Fruit fly (Drosophila melanogaster) whole organism, embryonic: Measurements from ENCODE around the gene Ccdc114.

Source experiments
- Bgb ChIP-seq: fragments of 200-800 bp; sonication (Bioruptor generic); IDR thresholded peaks from 2 replicates; pipeline ENCODE4 v1.3.6; 2022; ENCODE audit warnings: missing biosample characterization, missing genetic modification characterization; ENCODE audit not compliant: partially characterized antibody
- CG12391 ChIP-seq: fragments of 200-800 bp; sonication (Bioruptor generic); optimal IDR thresholded peaks from 3 replicates; lab custom pipeline; 2018; ENCODE audit warnings: missing biosample characterization, mild to moderate bottlenecking, missing genetic modification characterization, moderate library complexity
- CG13287 ChIP-seq: fragments of 200-800 bp; sonication (Bioruptor generic); IDR thresholded peaks from 2 replicates; pipeline ENCODE4 v1.3.6; 2022; ENCODE audit warnings: missing biosample characterization, missing genetic modification characterization; ENCODE audit not compliant: partially characterized antibody
- CG15601 ChIP-seq: fragments of 200-800 bp; sonication (Bioruptor generic); optimal IDR thresholded peaks from 3 replicates; lab custom pipeline; 2019; ENCODE audit warnings: missing biosample characterization, mild to moderate bottlenecking, missing genetic modification characterization, moderate library complexity
- CG1602 ChIP-seq: fragments of 200-800 bp; sonication (Bioruptor generic); optimal IDR thresholded peaks from 3 replicates; lab custom pipeline; 2016; ENCODE audit warnings: missing biosample characterization, missing genetic modification characterization
- CG1603 ChIP-seq: fragments of 200-800 bp; sonication (Bioruptor generic); optimal IDR thresholded peaks from 2 replicates; lab custom pipeline; 2019; ENCODE audit warnings: missing biosample characterization, mild to moderate bottlenecking, missing genetic modification characterization, moderate library complexity
- CG17829 ChIP-seq: fragments of 200-800 bp; optimal IDR thresholded peaks from 2 replicates; lab custom pipeline; 2019; ENCODE audit warnings: missing biosample characterization, mild to moderate bottlenecking, missing genetic modification characterization, moderate library complexity
- CG1792 ChIP-seq: fragments of 200-800 bp; sonication (Bioruptor generic); optimal IDR thresholded peaks from 2 replicates; lab custom pipeline; 2016; ENCODE audit warnings: missing biosample characterization, missing genetic modification characterization
- CG30020 ChIP-seq: fragments of 200-800 bp; optimal IDR thresholded peaks from 2 replicates; lab custom pipeline; 2019; ENCODE audit warnings: missing biosample characterization, mild to moderate bottlenecking, missing genetic modification characterization, moderate library complexity
- CG34376 ChIP-seq: fragments of 200-800 bp; sonication (Bioruptor generic); optimal IDR thresholded peaks from 2 replicates; lab custom pipeline; 2018; ENCODE audit warnings: missing biosample characterization, mild to moderate bottlenecking, missing genetic modification characterization
- CG4707 ChIP-seq: fragments of 200-800 bp; sonication (Bioruptor generic); optimal IDR thresholded peaks from 2 replicates; lab custom pipeline; 2018; ENCODE audit warnings: missing biosample characterization, mild to moderate bottlenecking, missing genetic modification characterization, moderate library complexity
- CG6791 ChIP-seq: fragments of 200-800 bp; sonication (Bioruptor generic); IDR thresholded peaks from 3 replicates; pipeline ENCODE4 v1.3.6; 2022; ENCODE audit warnings: missing biosample characterization, missing genetic modification characterization; ENCODE audit not compliant: partially characterized antibody
- CTCF ChIP-seq: fragments of 200-800 bp; sonication (Bioruptor generic); optimal IDR thresholded peaks from 2 replicates; lab custom pipeline; 2017; ENCODE audit warnings: missing biosample characterization, mild to moderate bottlenecking, missing genetic modification characterization, moderate library complexity
- CrebB ChIP-seq: fragments of 200-800 bp; sonication (Bioruptor generic); optimal IDR thresholded peaks from 3 replicates; lab custom pipeline; 2018; ENCODE audit warnings: missing biosample characterization, mild to moderate bottlenecking, missing genetic modification characterization
- D19A ChIP-seq: fragments of 200-800 bp; optimal IDR thresholded peaks from 3 replicates; lab custom pipeline; 2019; ENCODE audit warnings: missing biosample characterization, mild to moderate bottlenecking, missing genetic modification characterization, moderate library complexity
- Dp ChIP-seq: fragments of 200-800 bp; sonication (Bioruptor generic); optimal IDR thresholded peaks from 2 replicates; lab custom pipeline; 2018; ENCODE audit warnings: missing biosample characterization, mild to moderate bottlenecking, missing genetic modification characterization, moderate library complexity
- Dref ChIP-seq: fragments of 200-800 bp; sonication (Bioruptor generic); IDR thresholded peaks from 2 replicates; pipeline ENCODE4 v1.3.6; 2022; ENCODE audit warnings: missing biosample characterization, missing genetic modification characterization
- H15 ChIP-seq: fragments of 200-800 bp; sonication (Bioruptor generic); IDR thresholded peaks from 3 replicates; pipeline ENCODE4 v1.3.6; 2022; ENCODE audit warnings: missing biosample characterization, missing genetic modification characterization
- Hsf ChIP-seq: fragments of 200-800 bp; sonication (Bioruptor generic); optimal IDR thresholded peaks from 3 replicates; lab custom pipeline; 2016; ENCODE audit warnings: missing biosample characterization, missing genetic modification characterization
- Kr ChIP-seq: fragments of 200-800 bp; sonication (Bioruptor generic); optimal IDR thresholded peaks from 2 replicates; lab custom pipeline; 2017; ENCODE audit warnings: missing biosample characterization, mild to moderate bottlenecking, missing genetic modification characterization
- MESR4 ChIP-seq: fragments of 200-800 bp; sonication (Bioruptor generic); optimal IDR thresholded peaks from 2 replicates; lab custom pipeline; 2018; ENCODE audit warnings: missing biosample characterization, mild to moderate bottlenecking, missing genetic modification characterization, moderate library complexity
- Myb ChIP-seq: fragments of 200-800 bp; sonication (Bioruptor generic); optimal IDR thresholded peaks from 2 replicates; lab custom pipeline; 2016; ENCODE audit warnings: missing biosample characterization, missing genetic modification characterization
- Opbp ChIP-seq: fragments of 200-800 bp; sonication (Bioruptor generic); IDR thresholded peaks from 3 replicates; pipeline ENCODE4 v1.3.6; 2022; ENCODE audit warnings: missing biosample characterization, missing genetic modification characterization; ENCODE audit not compliant: partially characterized antibody
- Poxn ChIP-seq: fragments of 200-800 bp; sonication (Bioruptor generic); IDR thresholded peaks from 2 replicates; pipeline ENCODE4 v1.3.6; 2022; ENCODE audit warnings: missing biosample characterization, missing genetic modification characterization
- Scr ChIP-seq: fragments of 200-800 bp; sonication (Bioruptor generic); IDR thresholded peaks from 2 replicates; pipeline ENCODE4 v1.3.6; 2022; ENCODE audit warnings: missing biosample characterization, missing genetic modification characterization; ENCODE audit not compliant: partially characterized antibody
- Stat92E ChIP-seq, 3 experiments: fragments of >200 bp in 2 of 3; fragments of 200-800 bp in 1 of 3; sonication (Bioruptor generic) in 1 of 3; optimal IDR thresholded peaks; 2 replicates each; lab custom pipeline; 2017 to 2019; ENCODE audit warnings: missing biosample characterization in 3 of 3, missing genetic modification characterization in 3 of 3, mild to moderate bottlenecking in 1 of 3, moderate library complexity in 1 of 3
- YL-1 ChIP-seq: fragments of 200-800 bp; sonication (Bioruptor generic); optimal IDR thresholded peaks from 3 replicates; lab custom pipeline; 2017; ENCODE audit warnings: missing biosample characterization, mild to moderate bottlenecking, missing genetic modification characterization
- abd-A ChIP-seq: fragments of 200-800 bp; sonication (Bioruptor generic); optimal IDR thresholded peaks from 3 replicates; lab custom pipeline; 2019; ENCODE audit warnings: missing biosample characterization, mild to moderate bottlenecking, missing genetic modification characterization, moderate library complexity
- amos ChIP-seq: fragments of 200-800 bp; sonication (Bioruptor generic); IDR thresholded peaks from 2 replicates; pipeline ENCODE4 v1.3.6; 2022; ENCODE audit warnings: missing biosample characterization, missing genetic modification characterization; ENCODE audit not compliant: partially characterized antibody
- ato ChIP-seq: fragments of 200-800 bp; sonication (Bioruptor generic); IDR thresholded peaks from 2 replicates; pipeline ENCODE4 v1.3.6; 2022; ENCODE audit warnings: missing biosample characterization, missing genetic modification characterization; ENCODE audit not compliant: partially characterized antibody
- az2 ChIP-seq: fragments of 200-800 bp; sonication (Bioruptor generic); optimal IDR thresholded peaks from 3 replicates; lab custom pipeline; 2016; ENCODE audit warnings: missing biosample characterization, missing genetic modification characterization
- bbx ChIP-seq: fragments of 200-800 bp; sonication (Bioruptor generic); IDR thresholded peaks from 2 replicates; pipeline ENCODE4 v1.3.6; 2022; ENCODE audit warnings: missing biosample characterization, missing genetic modification characterization; ENCODE audit not compliant: partially characterized antibody
- ems ChIP-seq: fragments of 200-800 bp; sonication (Bioruptor generic); optimal IDR thresholded peaks from 3 replicates; lab custom pipeline; 2016; ENCODE audit warnings: missing biosample characterization, missing genetic modification characterization
- gcm2 ChIP-seq: fragments of 200-800 bp; sonication (Bioruptor generic); optimal IDR thresholded peaks from 2 replicates; lab custom pipeline; 2016; ENCODE audit warnings: missing biosample characterization, missing genetic modification characterization
- gfzf ChIP-seq: fragments of 200-800 bp; sonication (Bioruptor generic); optimal IDR thresholded peaks from 2 replicates; lab custom pipeline; 2016; ENCODE audit warnings: missing biosample characterization, mild to moderate bottlenecking, missing genetic modification characterization, moderate library complexity
- hb ChIP-seq: fragments of 200-800 bp; sonication (Bioruptor generic); IDR thresholded peaks from 3 replicates; pipeline ENCODE4 v1.3.6; 2022; ENCODE audit warnings: missing biosample characterization, missing genetic modification characterization; ENCODE audit not compliant: partially characterized antibody
- hbn ChIP-seq: fragments of 200-800 bp; sonication (Bioruptor generic); IDR thresholded peaks from 2 replicates; pipeline ENCODE4 v1.3.6; 2022; ENCODE audit warnings: missing biosample characterization, missing genetic modification characterization; ENCODE audit not compliant: partially characterized antibody
- her ChIP-seq: fragments of 200-800 bp; sonication (Bioruptor generic); optimal IDR thresholded peaks from 2 replicates; lab custom pipeline; 2016; ENCODE audit warnings: missing biosample characterization, missing genetic modification characterization
- mld ChIP-seq: fragments of 200-800 bp; sonication (Bioruptor generic); IDR thresholded peaks from 3 replicates; pipeline ENCODE4 v1.3.6; 2022; ENCODE audit warnings: missing biosample characterization, missing genetic modification characterization; ENCODE audit not compliant: partially characterized antibody
- nau ChIP-seq: fragments of 200-800 bp; sonication (Bioruptor generic); optimal IDR thresholded peaks from 3 replicates; lab custom pipeline; 2017; ENCODE audit warnings: missing biosample characterization, mild to moderate bottlenecking, missing genetic modification characterization, missing genetic modification reagents
- onecut ChIP-seq: fragments of 200-800 bp; sonication (Bioruptor generic); IDR thresholded peaks from 2 replicates; pipeline ENCODE4 v1.3.6; 2022; ENCODE audit warnings: missing biosample characterization, missing genetic modification characterization
- org-1 ChIP-seq: fragments of 200-800 bp; sonication (Bioruptor generic); optimal IDR thresholded peaks from 2 replicates; lab custom pipeline; 2017; ENCODE audit warnings: missing biosample characterization, missing genetic modification characterization
- phol ChIP-seq: fragments of 200-800 bp; sonication (Bioruptor generic); optimal IDR thresholded peaks from 3 replicates; lab custom pipeline; 2018; ENCODE audit warnings: missing biosample characterization, mild to moderate bottlenecking, missing genetic modification characterization, moderate library complexity
- row ChIP-seq: fragments of 200-800 bp; sonication (Bioruptor generic); IDR thresholded peaks from 3 replicates; pipeline ENCODE4 v1.3.6; 2022; ENCODE audit warnings: missing biosample characterization, missing genetic modification characterization
- schlank ChIP-seq: fragments of 200-800 bp; sonication (Bioruptor generic); optimal IDR thresholded peaks from 2 replicates; lab custom pipeline; 2018; ENCODE audit warnings: missing biosample characterization, mild to moderate bottlenecking, missing genetic modification characterization
- slou ChIP-seq: fragments of 200-800 bp; sonication (Bioruptor generic); optimal IDR thresholded peaks from 3 replicates; lab custom pipeline; 2016; ENCODE audit warnings: missing biosample characterization, missing genetic modification characterization
- stc ChIP-seq: fragments of 200-800 bp; sonication (Bioruptor generic); IDR thresholded peaks from 2 replicates; pipeline ENCODE4 v1.3.6; 2022; ENCODE audit warnings: missing biosample characterization, missing genetic modification characterization
- tin ChIP-seq: fragments of 200-800 bp; sonication (Bioruptor generic); optimal IDR thresholded peaks from 3 replicates; lab custom pipeline; 2016; ENCODE audit warnings: missing biosample characterization, missing genetic modification characterization
- trem ChIP-seq: fragments of 200-800 bp; optimal IDR thresholded peaks from 3 replicates; lab custom pipeline; 2019; ENCODE audit warnings: missing biosample characterization, mild to moderate bottlenecking, missing genetic modification characterization, moderate library complexity
- vnd ChIP-seq: fragments of 200-800 bp; sonication (Bioruptor generic); IDR thresholded peaks from 3 replicates; pipeline ENCODE4 v1.3.6; 2022; ENCODE audit warnings: missing biosample characterization, missing genetic modification characterization; ENCODE audit not compliant: partially characterized antibody

Ccdc114 gene

dm6 chr3R:16640005-16640408 lies 15.5 kb upstream of the Ccdc114 start, which contains the start of gene nonA-l:
Gene nonA-l, plus strand, starts transcription at chr3R:16640205.
- peak; percentile 65 for TF ChIP-seq Myb (GFP tag; lab: Kevin White, UChicago)
- TF ChIP-seq Poxn: no peak
- TF ChIP-seq Kr: no peak
- peak; percentile 90 for TF ChIP-seq bbx (GFP tag; lab: Robert Waterston, UW)
- TF ChIP-seq D19A (tag; lab: Kevin White, UChicago): peak; percentile 57
- peak; percentile 78; the same call in 2 of the 3 replicates for TF ChIP-seq mld (GFP tag; lab: Robert Waterston, UW)
- TF ChIP-seq hb: peak; percentile 71
- no peak for TF ChIP-seq schlank (tag; lab: Kevin White, UChicago)
- TF ChIP-seq Bgb (GFP tag; lab: Robert Waterston, UW): peak; percentile 87
- TF ChIP-seq ato: peak; percentile 73
- peak; percentile 88 for TF ChIP-seq Scr (GFP tag; lab: Robert Waterston, UW)
- TF ChIP-seq CG12391 (tag; lab: Kevin White, UChicago): peak; percentile 18
- TF ChIP-seq CG30020 (tag; lab: Kevin White, UChicago): peak; percentile 36
- no peak for TF ChIP-seq CG1602 (GFP tag; lab: Kevin White, UChicago)
- no peak for TF ChIP-seq ems
- peak; percentile 86 for TF ChIP-seq vnd (GFP tag; lab: Robert Waterston, UW)
- no peak for TF ChIP-seq az2 (GFP tag; lab: Kevin White, UChicago)
- TF ChIP-seq MESR4 (GFP tag; lab: Kevin White, UChicago): peak; percentile 75
- peak; percentile 87 for TF ChIP-seq amos (GFP tag; lab: Robert Waterston, UW)
- TF ChIP-seq CG15601 (tag; lab: Kevin White, UChicago): peak; percentile 49
- peak; percentile 78 for TF ChIP-seq YL-1
- peak; percentile 20 for TF ChIP-seq CG17829
- no peak for TF ChIP-seq abd-A (tag; lab: Kevin White, UChicago)
- no peak for TF ChIP-seq Hsf (GFP tag; lab: Kevin White, UChicago)
- TF ChIP-seq CG1603 (tag; lab: Kevin White, UChicago): peak; percentile 55
- TF ChIP-seq phol (tag; lab: Kevin White, UChicago): peak; percentile 28
- no peak for TF ChIP-seq her (GFP tag; lab: Kevin White, UChicago)
- TF ChIP-seq row (GFP tag; lab: Robert Waterston, UW): peak; percentile 25; the same call in 1 of the 3 replicates
- TF ChIP-seq onecut (GFP tag; lab: Robert Waterston, UW): peak; percentile 85
- peak; percentile 90 for TF ChIP-seq CG13287 (GFP tag; lab: Robert Waterston, UW)
- TF ChIP-seq CTCF (GFP tag; lab: Kevin White, UChicago): peak; percentile 51
- no peak for TF ChIP-seq stc (GFP tag; lab: Robert Waterston, UW)
- TF ChIP-seq CG4707 (GFP tag; lab: Kevin White, UChicago): no peak
- no peak for TF ChIP-seq CG34376 (GFP tag; lab: Kevin White, UChicago)
- TF ChIP-seq Dref (GFP tag; lab: Robert Waterston, UW): peak; percentile 92
- TF ChIP-seq Dp (GFP tag; lab: Kevin White, UChicago): peak; percentile 92
- peak; percentile 88 for TF ChIP-seq gfzf
- TF ChIP-seq hbn: peak; percentile 74
- no peak for TF ChIP-seq org-1 (GFP tag; lab: Kevin White, UChicago)
- TF ChIP-seq CG1792: no peak
- TF ChIP-seq CG6791 (GFP tag; lab: Robert Waterston, UW): peak; percentile 85
- no peak for TF ChIP-seq slou
- no peak for TF ChIP-seq tin
- peak in 1 of 3 experiments; percentile 63 for TF ChIP-seq Stat92E (GFP tag; optimal IDR thresholded peaks at IDR 0.05; lab: Kevin White, UChicago)
- no peak for TF ChIP-seq H15 (GFP tag; lab: Robert Waterston, UW)
- TF ChIP-seq CrebB (tag; lab: Kevin White, UChicago): no peak
- no peak for TF ChIP-seq nau
- peak; percentile 76; the same call in 2 of the 3 replicates for TF ChIP-seq Opbp (GFP tag; lab: Robert Waterston, UW)
- no peak for TF ChIP-seq gcm2 (GFP tag; lab: Kevin White, UChicago)
- TF ChIP-seq trem (tag; lab: Kevin White, UChicago): peak; percentile 53
